Fruit fly (Drosophila melanogaster): ENCODE measurements around the gene CG14811.

The CG14811 gene

dm6 chrX:1819026-1819425 lies 3.2 kb downstream of the CG14811 start (continued):
- TF ChIP-seq pita (GFP tag; optimal IDR thresholded peaks at IDR 0.05): peak; percentile 23
- no peak for TF ChIP-seq CG30020 (tag; optimal IDR thresholded peaks at IDR 0.05)
- TF ChIP-seq eve (GFP tag; optimal IDR thresholded peaks at IDR 0.05): no peak
- TF ChIP-seq org-1 (GFP tag; optimal IDR thresholded peaks at IDR 0.05): no peak
- TF ChIP-seq gem (tag; optimal IDR thresholded peaks at IDR 0.05): no peak
- TF ChIP-seq Ada2b (GFP tag; IDR thresholded peaks at IDR 0.05): no peak
- no peak for TF ChIP-seq pb (GFP tag; optimal IDR thresholded peaks at IDR 0.05)
- no peak for TF ChIP-seq Dip2 (GFP tag; IDR thresholded peaks at IDR 0.05)
- TF ChIP-seq Poxn (GFP tag; IDR thresholded peaks at IDR 0.05): no peak
- TF ChIP-seq bsh (GFP tag; optimal IDR thresholded peaks at IDR 0.05): no peak
- no peak for TF ChIP-seq mam (GFP tag; optimal IDR thresholded peaks at IDR 0.05)
- TF ChIP-seq z (GFP tag; IDR thresholded peaks at IDR 0.05): no peak
- TF ChIP-seq CG1024 (GFP tag; IDR thresholded peaks at IDR 0.05): no peak
- no peak for TF ChIP-seq ara (GFP tag; IDR thresholded peaks at IDR 0.05)
- TF ChIP-seq sima (GFP tag; optimal IDR thresholded peaks at IDR 0.05): no peak
- TF ChIP-seq CG7963 (GFP tag; IDR thresholded peaks at IDR 0.05; ENCODE audit: partially characterized antibody): no peak

DNA sequence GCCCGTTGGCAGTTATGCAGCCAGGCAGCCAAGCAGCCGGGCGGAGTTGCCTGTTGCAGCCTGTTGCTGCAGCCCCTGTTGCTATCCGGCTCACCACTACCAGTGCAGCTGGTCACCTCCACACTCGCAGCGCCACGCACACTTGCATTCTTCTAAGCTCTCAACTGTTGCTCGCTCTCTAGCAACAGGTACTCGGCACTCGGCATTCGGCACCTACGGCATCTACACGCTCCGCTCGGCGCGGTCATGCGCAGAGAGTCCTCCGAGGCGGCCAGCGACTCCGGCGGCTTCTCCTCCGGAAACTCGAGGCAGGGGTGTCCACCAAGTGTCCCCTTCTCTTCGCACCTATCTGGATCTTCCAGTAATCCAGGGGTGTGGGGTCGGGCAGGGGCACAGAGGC lies 11.0 kb downstream of the CG14811 start:
- peak; percentile 76 for TF ChIP-seq Deaf1 (tag; optimal IDR thresholded peaks at IDR 0.05)
- TF ChIP-seq CG7556 (GFP tag; optimal IDR thresholded peaks at IDR 0.05): no peak
- peak; percentile 96 for TF ChIP-seq scrt (GFP tag; optimal IDR thresholded peaks at IDR 0.05)
- no peak for TF ChIP-seq trh (GFP tag; optimal IDR thresholded peaks at IDR 0.05)

- TF ChIP-seq Deaf1 (tag; optimal IDR thresholded peaks at IDR 0.05) (peak; percentile 71), chinmo (GFP tag; IDR thresholded peaks at IDR 0.05; ENCODE audit: partially characterized antibody) (0 out of 4 replicates have a peak, but pooled peaks have one; percentile 21), CG17829 (tag; optimal IDR thresholded peaks at IDR 0.05) (peak; percentile 65), CG12769 (tag; optimal IDR thresholded peaks at IDR 0.05) (no peak), cg (GFP tag; optimal IDR thresholded peaks at IDR 0.05) (peak; percentile 76), trem (tag; optimal IDR thresholded peaks at IDR 0.05) (no peak), zf30C (GFP tag; optimal IDR thresholded peaks at IDR 0.05) (no peak), Sox102F (GFP tag; optimal IDR thresholded peaks at IDR 0.05) (no peak), CG42726 (GFP tag; IDR thresholded peaks at IDR 0.05; ENCODE audit: partially characterized antibody) (no peak), nerfin-1 (tag; optimal IDR thresholded peaks at IDR 0.05) (peak; percentile 92), CG1024 (GFP tag; IDR thresholded peaks at IDR 0.05) (no peak), seq (GFP tag; IDR thresholded peaks at IDR 0.05) (peak; percentile 56; the same call in 1 of the 2 replicates), row (GFP tag; IDR thresholded peaks at IDR 0.05) (0 out of 3 replicates have a peak, but pooled peaks have one; percentile 7), abd-A (tag; optimal IDR thresholded peaks at IDR 0.05) (no peak)
These were observed 28.3 kb downstream of the CG14811 start for dm6 chrX:1793793-1794358.

DNA sequence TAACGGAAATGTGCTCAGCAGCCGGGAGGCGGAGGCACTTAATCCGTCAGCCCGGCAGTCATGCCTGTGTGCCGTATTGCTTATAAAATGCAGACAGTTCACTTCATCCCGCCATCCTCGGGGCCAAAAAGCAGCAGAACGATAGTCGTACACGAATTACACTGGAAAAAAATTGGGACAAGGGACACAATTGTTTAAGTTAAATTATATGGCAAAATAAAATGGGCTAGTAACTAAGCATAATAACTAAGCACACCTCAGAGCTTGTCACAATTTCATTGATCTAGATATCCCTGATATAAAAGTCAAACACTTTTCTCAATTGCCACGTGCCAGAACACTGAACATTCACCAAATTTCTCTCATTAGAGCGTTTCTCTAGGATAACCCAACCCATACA lies 32.9 kb downstream of the CG14811 start, which contains the start of gene CG32806:
CG32806 (plus strand) TSS at position 301 of the 400 bp plus-strand sequence.
- TF ChIP-seq corto (GFP tag; optimal IDR thresholded peaks at IDR 0.05): no peak
- no peak for TF ChIP-seq Dad (GFP tag; optimal IDR thresholded peaks at IDR 0.05)
- TF ChIP-seq sens (GFP tag): peak; percentile 67
- TF ChIP-seq wor (GFP tag; IDR thresholded peaks at IDR 0.05): no peak
- TF ChIP-seq Med (GFP tag): no peak
